Worm (Caenorhabditis elegans) whole organism, L4 larva: ENCODE results near the gene kvs-1.

Experiments used
- aly-2 ChIP-seq: sonication (generic microtip); optimal IDR thresholded peaks from 2 replicates; lab custom pipeline; 2018; ENCODE audit warnings: missing biosample characterization, missing genetic modification characterization
- ceh-28 ChIP-seq: fragments of 150-350 bp; optimal IDR thresholded peaks from 2 replicates; lab custom pipeline; 2014; ENCODE audit warnings: missing biosample characterization, missing genetic modification reagents, missing genetic modification characterization
- ces-1 ChIP-seq: fragments of 150-350 bp; sonication (generic microtip); optimal IDR thresholded peaks from 4 replicates; lab custom pipeline; 2014; ENCODE audit warnings: missing biosample characterization, missing genetic modification reagents, missing genetic modification characterization
- lin-13 ChIP-seq: fragments of 150-350 bp; optimal IDR thresholded peaks from 2 replicates; lab custom pipeline; 2014; ENCODE audit warnings: missing biosample characterization, missing genetic modification reagents, missing genetic modification characterization
- mdl-1 ChIP-seq, 2 experiments: fragments of 150-350 bp in 1 of 2; sonication (generic microtip) in 1 of 2; optimal IDR thresholded peaks; 2 replicates each; lab custom pipeline; 2014 to 2017; ENCODE audit warnings: missing biosample characterization in 2 of 2, missing genetic modification characterization in 2 of 2
- mxl-3 ChIP-seq: fragments of 200-800 bp; sonication (Bioruptor generic); optimal IDR thresholded peaks from 2 replicates; lab custom pipeline; 2018; ENCODE audit warnings: mild to moderate bottlenecking, missing genetic modification characterization, missing compliant biosample characterization
- nhr-237 ChIP-seq: sonication (generic microtip); optimal IDR thresholded peaks from 2 replicates; lab custom pipeline; 2017; ENCODE audit warnings: missing biosample characterization, missing genetic modification characterization
- nhr-76 ChIP-seq: fragments of 150-350 bp; optimal IDR thresholded peaks from 2 replicates; lab custom pipeline; 2014; ENCODE audit warnings: missing biosample characterization, missing genetic modification characterization
- snpc-4 ChIP-seq: fragments of 150-350 bp; optimal IDR thresholded peaks from 2 replicates; lab custom pipeline; 2014; ENCODE audit warnings: missing biosample characterization, missing genetic modification characterization
- spr-1 ChIP-seq: sonication (generic microtip); optimal IDR thresholded peaks from 2 replicates; lab custom pipeline; 2016; ENCODE audit warnings: mild to moderate bottlenecking, missing genetic modification characterization, missing compliant biosample characterization

DNA sequence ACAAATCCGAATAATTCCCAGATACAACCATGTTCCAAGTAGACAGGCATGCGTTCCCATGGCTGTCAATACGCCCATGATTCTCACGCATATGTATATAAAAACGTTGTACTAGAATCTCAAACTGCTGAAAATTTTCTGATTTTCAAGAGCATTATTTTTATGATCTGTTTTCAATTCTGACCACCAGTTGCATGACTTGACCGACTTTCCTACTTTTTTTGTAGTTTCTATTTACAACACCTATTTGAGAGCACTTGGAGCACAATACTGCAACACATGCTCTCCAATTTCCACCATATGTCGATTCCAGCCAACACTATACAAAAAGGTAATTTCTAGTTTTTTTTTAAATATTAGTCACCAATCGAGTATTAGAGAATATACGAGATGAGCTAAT is 37.0 kb upstream of the kvs-1 start, which contains the start of gene ref-2:
- no peak for TF ChIP-seq spr-1 (tag; lab: Kevin White, UChicago)
- TF ChIP-seq snpc-4 (tag; lab: Kevin White, UChicago), result no peak
- TF ChIP-seq lin-13, result no peak
- no peak for TF ChIP-seq aly-2 (tag; lab: Kevin White, UChicago)
- no peak for TF ChIP-seq mxl-3 (GFP tag; lab: Kevin White, UChicago)
- no peak for TF ChIP-seq ces-1 (GFP tag; lab: Kevin White, UChicago)
- no peak for TF ChIP-seq nhr-237 (tag; lab: Kevin White, UChicago)
- TF ChIP-seq mdl-1 (tag; optimal IDR thresholded peaks at IDR 0.05; lab: Kevin White, UChicago), result no peak
- no peak for TF ChIP-seq nhr-76 (tag; lab: Kevin White, UChicago)
- TF ChIP-seq ceh-28 (tag; lab: Kevin White, UChicago), result no peak
